Fruit fly (Drosophila melanogaster) whole organism, embryonic: Measurements from ENCODE around the gene morgue.

Source experiments
- CG10366 ChIP-seq: fragments of 200-800 bp; sonication (Bioruptor generic); IDR thresholded peaks from 2 replicates; pipeline ENCODE4 v1.3.6; 2022; ENCODE audit warnings: missing biosample characterization, missing genetic modification characterization
- CG11085 ChIP-seq: fragments of 200-800 bp; sonication (Bioruptor generic); IDR thresholded peaks from 2 replicates; pipeline ENCODE4 v1.3.6; 2022; ENCODE audit warnings: missing biosample characterization, missing genetic modification characterization
- CG11723 ChIP-seq: fragments of 200-800 bp; sonication (Bioruptor generic); optimal IDR thresholded peaks from 2 replicates; lab custom pipeline; 2017; ENCODE audit warnings: missing biosample characterization, mild to moderate bottlenecking, missing genetic modification characterization
- CG13296 ChIP-seq: fragments of 200-800 bp; sonication (Bioruptor generic); optimal IDR thresholded peaks from 3 replicates; lab custom pipeline; 2018; ENCODE audit warnings: missing biosample characterization, mild to moderate bottlenecking, missing genetic modification characterization
- CG14667 ChIP-seq: fragments of 200-800 bp; sonication (Bioruptor generic); IDR thresholded peaks from 2 replicates; pipeline ENCODE4 v1.3.6; 2022; ENCODE audit warnings: missing biosample characterization, missing genetic modification characterization
- CG1647 ChIP-seq: fragments of 200-800 bp; sonication (Bioruptor generic); optimal IDR thresholded peaks from 3 replicates; lab custom pipeline; 2016; ENCODE audit warnings: missing biosample characterization, missing genetic modification characterization
- CG17328 ChIP-seq: fragments of 200-800 bp; sonication (Bioruptor generic); IDR thresholded peaks from 2 replicates; pipeline ENCODE4 v1.3.6; 2022; ENCODE audit warnings: missing biosample characterization, missing genetic modification characterization
- CG2116 ChIP-seq: fragments of 200-800 bp; sonication (Bioruptor generic); optimal IDR thresholded peaks from 3 replicates; lab custom pipeline; 2018; ENCODE audit warnings: missing biosample characterization, mild to moderate bottlenecking, missing genetic modification characterization
- CG3163 ChIP-seq: fragments of 200-800 bp; sonication (Bioruptor generic); optimal IDR thresholded peaks from 3 replicates; lab custom pipeline; 2016; ENCODE audit warnings: missing biosample characterization, missing genetic modification characterization
- CG3407 ChIP-seq: fragments of 200-800 bp; sonication (Bioruptor generic); optimal IDR thresholded peaks from 2 replicates; lab custom pipeline; 2018; ENCODE audit warnings: missing biosample characterization, mild to moderate bottlenecking, missing genetic modification characterization
- CG4820 ChIP-seq: fragments of 200-800 bp; sonication (Bioruptor generic); optimal IDR thresholded peaks from 3 replicates; lab custom pipeline; 2016; ENCODE audit warnings: missing biosample characterization, missing genetic modification characterization
- CG4854 ChIP-seq: fragments of 200-800 bp; sonication (Bioruptor generic); optimal IDR thresholded peaks from 2 replicates; lab custom pipeline; 2016; ENCODE audit warnings: missing biosample characterization, missing genetic modification characterization, inconsistent platforms
- CG6254 ChIP-seq: fragments of 200-800 bp; sonication (Bioruptor generic); optimal IDR thresholded peaks from 3 replicates; lab custom pipeline; 2017; ENCODE audit warnings: mild to moderate bottlenecking, missing biosample characterization, missing genetic modification reagents, missing genetic modification characterization
- CG6813 ChIP-seq: fragments of 200-800 bp; sonication (Bioruptor generic); optimal IDR thresholded peaks from 2 replicates; lab custom pipeline; 2017; ENCODE audit warnings: missing biosample characterization, missing genetic modification characterization, mild to moderate bottlenecking, moderate library complexity, missing genetic modification reagents
- CG9876 ChIP-seq: fragments of 200-800 bp; sonication (Bioruptor generic); optimal IDR thresholded peaks from 2 replicates; lab custom pipeline; 2016; ENCODE audit warnings: missing biosample characterization, missing genetic modification characterization
- Deaf1 ChIP-seq: fragments of 200-800 bp; optimal IDR thresholded peaks from 3 replicates; lab custom pipeline; 2019; ENCODE audit warnings: missing biosample characterization, mild to moderate bottlenecking, missing genetic modification characterization, moderate library complexity
- Doc3 ChIP-seq: fragments of 200-800 bp; sonication (Bioruptor generic); IDR thresholded peaks from 3 replicates; pipeline ENCODE4 v1.3.6; 2022; ENCODE audit warnings: missing biosample characterization, missing genetic modification characterization; ENCODE audit not compliant: partially characterized antibody
- Dref ChIP-seq: fragments of 200-800 bp; sonication (Bioruptor generic); IDR thresholded peaks from 2 replicates; pipeline ENCODE4 v1.3.6; 2022; ENCODE audit warnings: missing biosample characterization, missing genetic modification characterization
- Drgx ChIP-seq: fragments of 200-800 bp; sonication (Bioruptor generic); IDR thresholded peaks from 2 replicates; pipeline ENCODE4 v1.3.6; 2022; ENCODE audit warnings: missing biosample characterization, missing genetic modification characterization
- HLH3B ChIP-seq: fragments of 200-800 bp; sonication (Bioruptor generic); IDR thresholded peaks from 2 replicates; pipeline ENCODE4 v1.3.6; 2022; ENCODE audit warnings: missing biosample characterization, missing genetic modification characterization
- HLH4C ChIP-seq: fragments of 200-800 bp; sonication (Bioruptor generic); IDR thresholded peaks from 3 replicates; pipeline ENCODE4 v1.3.6; 2022; ENCODE audit warnings: missing biosample characterization, missing genetic modification characterization; ENCODE audit not compliant: partially characterized antibody
- Hr51 ChIP-seq, 2 experiments: fragments of 200-800 bp; sonication (Bioruptor generic); optimal IDR thresholded peaks; 2 replicates in 1 of 2; 3 replicates in 1 of 2; lab custom pipeline; 2016 to 2018; ENCODE audit warnings: missing biosample characterization in 2 of 2, missing genetic modification characterization in 2 of 2, mild to moderate bottlenecking in 1 of 2, moderate library complexity in 1 of 2
- Hsf ChIP-seq: fragments of 200-800 bp; sonication (Bioruptor generic); optimal IDR thresholded peaks from 3 replicates; lab custom pipeline; 2016; ENCODE audit warnings: missing biosample characterization, missing genetic modification characterization
- Meics ChIP-seq: fragments of 200-800 bp; sonication (Bioruptor generic); optimal IDR thresholded peaks from 2 replicates; lab custom pipeline; 2017; ENCODE audit warnings: missing biosample characterization, mild to moderate bottlenecking, missing genetic modification characterization
- NFAT ChIP-seq: fragments of 200-800 bp; sonication (Bioruptor generic); IDR thresholded peaks from 2 replicates; pipeline ENCODE4 v1.3.6; 2022; ENCODE audit warnings: missing biosample characterization, missing genetic modification characterization
- Nf-YA ChIP-seq: fragments of 200-800 bp; sonication (Bioruptor generic); IDR thresholded peaks from 2 replicates; pipeline ENCODE4 v1.3.6; 2022; ENCODE audit warnings: missing biosample characterization, missing genetic modification characterization
- aop ChIP-seq: fragments of 200-800 bp; sonication (Bioruptor generic); IDR thresholded peaks from 2 replicates; pipeline ENCODE4 v1.3.6; 2022; ENCODE audit warnings: missing biosample characterization, missing genetic modification characterization
- bbx ChIP-seq: fragments of 200-800 bp; sonication (Bioruptor generic); IDR thresholded peaks from 2 replicates; pipeline ENCODE4 v1.3.6; 2022; ENCODE audit warnings: missing biosample characterization, missing genetic modification characterization; ENCODE audit not compliant: partially characterized antibody
- bigmax ChIP-seq: fragments of 200-800 bp; sonication (Bioruptor generic); optimal IDR thresholded peaks from 2 replicates; lab custom pipeline; 2018; ENCODE audit warnings: missing biosample characterization, mild to moderate bottlenecking, missing genetic modification characterization
- ci ChIP-seq: fragments of 200-800 bp; sonication (Bioruptor generic); IDR thresholded peaks from 3 replicates; pipeline ENCODE4 v1.3.6; 2022; ENCODE audit warnings: missing biosample characterization, missing genetic modification characterization
- croc ChIP-seq: fragments of 200-800 bp; sonication (Bioruptor generic); conservative IDR thresholded peaks from 3 replicates; pipeline ENCODE4 v1.3.6; 2022; ENCODE audit warnings: missing biosample characterization, missing genetic modification characterization
- dpn ChIP-seq, 2 experiments: fragments of 200-800 bp; sonication (Bioruptor generic); optimal IDR thresholded peaks; 3 replicates each; lab custom pipeline; 2016; ENCODE audit warnings: missing biosample characterization in 2 of 2, missing genetic modification characterization in 2 of 2
- ewg ChIP-seq: fragments of 200-800 bp; sonication (Bioruptor generic); optimal IDR thresholded peaks from 3 replicates; lab custom pipeline; 2017; ENCODE audit warnings: mild to moderate bottlenecking, missing biosample characterization, missing genetic modification reagents, missing genetic modification characterization
- fd3F ChIP-seq: fragments of 200-800 bp; sonication (Bioruptor generic); optimal IDR thresholded peaks from 2 replicates; lab custom pipeline; 2018; ENCODE audit warnings: missing biosample characterization, mild to moderate bottlenecking, missing genetic modification characterization, moderate library complexity
- gt ChIP-seq: fragments of 200-800 bp; sonication (Bioruptor generic); IDR thresholded peaks from 2 replicates; pipeline ENCODE4 v1.3.6; 2022; ENCODE audit warnings: missing biosample characterization, missing genetic modification characterization
- ken ChIP-seq: fragments of 200-800 bp; sonication (Bioruptor generic); IDR thresholded peaks from 3 replicates; pipeline ENCODE4 v1.3.6; 2022; ENCODE audit warnings: missing biosample characterization, missing genetic modification characterization
- mam ChIP-seq: fragments of 200-800 bp; sonication (Bioruptor generic); optimal IDR thresholded peaks from 3 replicates; lab custom pipeline; 2016; ENCODE audit warnings: missing biosample characterization, missing genetic modification characterization
- otp ChIP-seq: fragments of 200-800 bp; sonication (Bioruptor generic); IDR thresholded peaks from 3 replicates; pipeline ENCODE4, ENCODE4 v1.3.6; 2022; ENCODE audit warnings: missing biosample characterization, missing genetic modification characterization
- peb ChIP-seq: fragments of 200-800 bp; sonication (Bioruptor generic); IDR thresholded peaks from 2 replicates; pipeline ENCODE4 v1.3.6; 2022; ENCODE audit warnings: missing biosample characterization, missing genetic modification characterization
- repo ChIP-seq: fragments of 200-800 bp; sonication (Bioruptor generic); optimal IDR thresholded peaks from 2 replicates; lab custom pipeline; 2016; ENCODE audit warnings: missing biosample characterization, missing genetic modification characterization
- run ChIP-seq: fragments of 200-800 bp; sonication (Bioruptor generic); optimal IDR thresholded peaks from 3 replicates; lab custom pipeline; 2018; ENCODE audit warnings: missing biosample characterization, mild to moderate bottlenecking, missing genetic modification characterization
- sd ChIP-seq: fragments of 200-800 bp; sonication (Bioruptor generic); optimal IDR thresholded peaks from 3 replicates; lab custom pipeline; 2018; ENCODE audit warnings: missing biosample characterization, mild to moderate bottlenecking, missing genetic modification characterization, moderate library complexity
- so ChIP-seq: fragments of 200-800 bp; sonication (Bioruptor generic); IDR thresholded peaks from 3 replicates; pipeline ENCODE4 v1.3.6; 2022; ENCODE audit warnings: missing biosample characterization, missing genetic modification characterization
- stwl ChIP-seq: fragments of 200-800 bp; sonication (Bioruptor generic); optimal IDR thresholded peaks from 3 replicates; lab custom pipeline; 2018; ENCODE audit warnings: missing biosample characterization, mild to moderate bottlenecking, missing genetic modification characterization, moderate library complexity
- sug ChIP-seq: fragments of 200-800 bp; optimal IDR thresholded peaks from 2 replicates; lab custom pipeline; 2019; ENCODE audit warnings: missing biosample characterization, mild to moderate bottlenecking, missing genetic modification characterization, moderate library complexity
- tin ChIP-seq: fragments of 200-800 bp; sonication (Bioruptor generic); optimal IDR thresholded peaks from 3 replicates; lab custom pipeline; 2016; ENCODE audit warnings: missing biosample characterization, missing genetic modification characterization
- zen ChIP-seq: fragments of 200-800 bp; sonication (Bioruptor generic); optimal IDR thresholded peaks from 3 replicates; lab custom pipeline; 2018; ENCODE audit warnings: missing biosample characterization, mild to moderate bottlenecking, missing genetic modification characterization, moderate library complexity
- zen2 ChIP-seq: fragments of 200-800 bp; sonication (Bioruptor generic); IDR thresholded peaks from 3 replicates; pipeline ENCODE4 v1.3.6; 2022; ENCODE audit warnings: missing biosample characterization, missing genetic modification characterization; ENCODE audit not compliant: partially characterized antibody

Gene morgue

dm6 chr2L:4440881-4441737, 3.4 kb downstream of the morgue start, which contains the start of gene CG15431 (continued):
- TF ChIP-seq CG6813 (peak; percentile 66), sug (peak; percentile 37), sd (tag; lab: Kevin White, UChicago) (peak; percentile 67), Meics (GFP tag; lab: Kevin White, UChicago) (peak; percentile 77), CG1647 (GFP tag; lab: Kevin White, UChicago) (peak; percentile 23), Dref (GFP tag; lab: Robert Waterston, UW) (no peak), CG9876 (GFP tag; lab: Kevin White, UChicago) (no peak), CG2116 (GFP tag; lab: Kevin White, UChicago) (peak; percentile 13), zen (tag; lab: Kevin White, UChicago) (no peak), stwl (tag; lab: Kevin White, UChicago) (no peak), so (GFP tag; lab: Robert Waterston, UW) (0 out of 3 replicates have a peak, but pooled peaks have one; percentile 22), CG14667 (GFP tag; lab: Robert Waterston, UW) (0 out of 2 replicates have a peak, but pooled peaks have one; percentile 8), CG4854 (GFP tag; lab: Kevin White, UChicago) (peak; percentile 41), gt (GFP tag; lab: Robert Waterston, UW) (no peak), run (tag; lab: Kevin White, UChicago) (peak; percentile 17), tin (GFP tag; lab: Kevin White, UChicago) (peak; percentile 37), CG6254 (GFP tag; lab: Kevin White, UChicago) (peak; percentile 8), ewg (peak; percentile 65), aop (GFP tag; lab: Robert Waterston, UW) (no peak), dpn (GFP tag; optimal IDR thresholded peaks at IDR 0.05; lab: Kevin White, UChicago) (peak; percentile 47), CG11085 (GFP tag; lab: Robert Waterston, UW) (no peak), HLH3B (GFP tag; lab: Robert Waterston, UW) (peak; percentile 65; the same call in 1 of the 2 replicates), ci (GFP tag; lab: Robert Waterston, UW) (peak; percentile 68; the same call in 1 of the 3 replicates), ken (GFP tag; lab: Robert Waterston, UW) (0 out of 3 replicates have a peak, but pooled peaks have one; percentile 42), CG10366 (GFP tag; lab: Robert Waterston, UW) (peak; percentile 62), repo (GFP tag; lab: Kevin White, UChicago) (no peak), CG11723 (GFP tag; lab: Kevin White, UChicago) (peak; percentile 53), NFAT (GFP tag; lab: Robert Waterston, UW) (peak; percentile 49), mam (GFP tag; lab: Kevin White, UChicago) (peak; percentile 44), CG4820 (GFP tag; lab: Kevin White, UChicago) (peak; percentile 25), peb (no peak), Drgx (0 out of 2 replicates have a peak, but pooled peaks have one; percentile 49), otp (no peak), Doc3 (GFP tag; lab: Robert Waterston, UW) (no peak), Deaf1 (tag; lab: Kevin White, UChicago) (peak; percentile 55), Nf-YA (GFP tag; lab: Robert Waterston, UW) (peak; percentile 62; the same call in 1 of the 2 replicates), fd3F (GFP tag; lab: Kevin White, UChicago) (peak; percentile 49), CG3407 (no peak), Hsf (peak; percentile 33), bbx (GFP tag; lab: Robert Waterston, UW) (no peak), HLH4C (GFP tag; lab: Robert Waterston, UW) (no peak), CG13296 (GFP tag; lab: Kevin White, UChicago) (peak; percentile 48), CG3163 (GFP tag; lab: Kevin White, UChicago) (peak; percentile 96), zen2 (GFP tag; lab: Robert Waterston, UW) (no peak; the same call in 1 of the 3 replicates), CG17328 (GFP tag; lab: Robert Waterston, UW) (0 out of 2 replicates have a peak, but pooled peaks have one; percentile 36), croc (GFP tag; lab: Robert Waterston, UW) (peak; percentile 23; the same call in 1 of the 3 replicates), bigmax (GFP tag; lab: Kevin White, UChicago) (no peak), Hr51 (GFP tag; optimal IDR thresholded peaks at IDR 0.05; lab: Kevin White, UChicago) (peak; percentile 52 to 62)
